Fruit fly (Drosophila melanogaster) whole organism, adult: ENCODE measurements around the gene Sarm.

Experiments used
- CG12768 ChIP-seq: fragments of 200-800 bp; sonication (Bioruptor generic); optimal IDR thresholded peaks from 2 replicates; lab custom pipeline; 2017; ENCODE audit warnings: missing biosample characterization, missing genetic modification characterization, mild to moderate bottlenecking, moderate library complexity, missing genetic modification reagents
- CG5204 ChIP-seq: fragments of 200-800 bp; sonication (Bioruptor generic); optimal IDR thresholded peaks from 2 replicates; lab custom pipeline; 2016; ENCODE audit warnings: missing biosample characterization, missing genetic modification characterization
- CG7101 ChIP-seq: fragments of 200-800 bp; sonication (Bioruptor generic); optimal IDR thresholded peaks from 2 replicates; lab custom pipeline; 2018; ENCODE audit warnings: missing biosample characterization, mild to moderate bottlenecking, missing genetic modification characterization, moderate library complexity
- Mnt ChIP-seq: fragments of 200-800 bp; sonication (Bioruptor generic); optimal IDR thresholded peaks from 2 replicates; lab custom pipeline; 2016; ENCODE audit warnings: missing biosample characterization, mild to moderate bottlenecking, missing genetic modification characterization
- bab1 ChIP-seq: fragments of 200-800 bp; sonication (Bioruptor generic); optimal IDR thresholded peaks from 3 replicates; lab custom pipeline; 2019; ENCODE audit warnings: missing biosample characterization, mild to moderate bottlenecking, missing genetic modification characterization, moderate library complexity
- cic ChIP-seq: fragments of 200-800 bp; sonication (Bioruptor generic); optimal IDR thresholded peaks from 2 replicates; lab custom pipeline; 2017; ENCODE audit warnings: missing biosample characterization, mild to moderate bottlenecking, missing genetic modification characterization, moderate library complexity
- toe ChIP-seq: fragments of 200-800 bp; sonication (Bioruptor generic); optimal IDR thresholded peaks from 2 replicates; lab custom pipeline; 2016; ENCODE audit warnings: missing biosample characterization, missing genetic modification characterization

- TF ChIP-seq Mnt (GFP tag; lab: Kevin White, UChicago) (no peak), CG5204 (GFP tag; lab: Kevin White, UChicago) (no peak), CG12768 (GFP tag; lab: Kevin White, UChicago) (no peak), CG7101 (tag; lab: Kevin White, UChicago) (no peak), bab1 (GFP tag; lab: Kevin White, UChicago) (no peak), toe (no peak), cic (no peak)
Measured at dm6 chr3L:8155324-8155723, 91.7 kb downstream of the Sarm start.
